Worm (Caenorhabditis elegans) whole organism, midembryonic: ENCODE results near the gene rap-1.

ENCODE experiments used
- T22C8.4 ChIP-seq: fragments of 200-800 bp; sonication (Bioruptor generic); IDR thresholded peaks from 2 replicates; pipeline ENCODE4 v1.3.6; 2022; ENCODE audit warnings: missing genetic modification characterization, missing compliant biosample characterization
- cog-1 ChIP-seq: sonication (generic microtip); optimal IDR thresholded peaks from 2 replicates; lab custom pipeline; 2016; ENCODE audit warnings: missing genetic modification characterization, missing compliant biosample characterization
- flt-1 ChIP-seq: fragments of 200-800 bp; sonication (Bioruptor generic); IDR thresholded peaks from 2 replicates; pipeline ENCODE4 v1.3.6; 2022; ENCODE audit warnings: missing genetic modification characterization, missing compliant biosample characterization
- klf-2 ChIP-seq: fragments of 200-800 bp; sonication (Bioruptor generic); conservative IDR thresholded peaks from 2 replicates; pipeline ENCODE4 v1.3.6; 2022; ENCODE audit warnings: missing genetic modification reagents, missing genetic modification characterization, missing compliant biosample characterization
- med-1 ChIP-seq: sonication (generic microtip); optimal IDR thresholded peaks from 2 replicates; lab custom pipeline; 2017; ENCODE audit warnings: missing genetic modification characterization, mild to moderate bottlenecking, missing compliant biosample characterization, antibody characterized with exemption, missing genetic modification reagents; ENCODE audit not compliant: insufficient read depth
- ref-1 ChIP-seq: fragments of 200-800 bp; sonication (Bioruptor generic); conservative IDR thresholded peaks from 2 replicates; pipeline ENCODE4 v1.3.6; 2022; ENCODE audit warnings: missing genetic modification reagents, missing genetic modification characterization, missing compliant biosample characterization
- tab-1 ChIP-seq: fragments of 200-800 bp; sonication (Bioruptor generic); IDR thresholded peaks from 2 replicates; pipeline ENCODE4 v1.3.6; 2022; ENCODE audit warnings: missing genetic modification characterization, missing compliant biosample characterization
- ztf-23 ChIP-seq: fragments of 200-800 bp; sonication (Bioruptor generic); IDR thresholded peaks from 2 replicates; pipeline ENCODE4 v1.3.6; 2022; ENCODE audit warnings: missing genetic modification reagents, missing genetic modification characterization, missing compliant biosample characterization
- ztf-29 ChIP-seq: fragments of 200-800 bp; sonication (Bioruptor generic); IDR thresholded peaks from 2 replicates; pipeline ENCODE4 v1.3.6; 2022; ENCODE audit warnings: missing genetic modification reagents, missing genetic modification characterization, missing compliant biosample characterization

- TF ChIP-seq ztf-23 = no peak
- TF ChIP-seq klf-2 (GFP tag; lab: Robert Waterston, UW) = no peak
- TF ChIP-seq cog-1 (tag; lab: Kevin White, UChicago) = no peak
- TF ChIP-seq flt-1 (GFP tag; lab: Robert Waterston, UW) = no peak
- no peak for TF ChIP-seq tab-1 (GFP tag; lab: Robert Waterston, UW)
- no peak for TF ChIP-seq ref-1
- TF ChIP-seq med-1 (GFP tag; lab: Kevin White, UChicago) = no peak
- no peak for TF ChIP-seq ztf-29 (GFP tag; lab: Robert Waterston, UW)
- no peak for TF ChIP-seq T22C8.4
Measured at ce11 chrIV:8933575-8933974, 14.9 kb upstream of the rap-1 start, which contains the start of gene D1046.4.
